Worm (Caenorhabditis elegans) whole organism, young adult: Measurements from ENCODE around the gene dhhc-8.

ENCODE experiments used
- B0035.1 ChIP-seq: sonication (generic microtip); optimal IDR thresholded peaks from 2 replicates; lab custom pipeline; 2016; ENCODE audit warnings: missing genetic modification characterization, mild to moderate bottlenecking, missing compliant biosample characterization, missing genotype, missing genetic modification reagents
- F33H1.4 ChIP-seq: fragments of 200-800 bp; sonication (Bioruptor generic); IDR thresholded peaks from 2 replicates; pipeline ENCODE4 v1.3.6; 2022; ENCODE audit warnings: missing genetic modification reagents, missing genetic modification characterization, missing compliant biosample characterization
- F55B11.4 ChIP-seq: sonication (generic microtip); optimal IDR thresholded peaks from 2 replicates; lab custom pipeline; 2016; ENCODE audit warnings: missing compliant biosample characterization, missing genetic modification characterization, borderline replicate concordance; ENCODE audit not compliant: insufficient read depth
- F57C9.4 ChIP-seq: sonication (generic microtip); optimal IDR thresholded peaks from 2 replicates; lab custom pipeline; 2017; ENCODE audit warnings: mild to moderate bottlenecking, missing genetic modification characterization, missing compliant biosample characterization
- K12H6.12 ChIP-seq: fragments of 200-800 bp; sonication (Bioruptor generic); optimal IDR thresholded peaks from 2 replicates; lab custom pipeline; 2018; ENCODE audit warnings: mild to moderate bottlenecking, missing genetic modification characterization, missing compliant biosample characterization
- Y53F4B.3 ChIP-seq: fragments of 200-800 bp; sonication (Bioruptor generic); IDR thresholded peaks from 2 replicates; pipeline ENCODE4 v1.3.6; 2022; ENCODE audit warnings: missing genetic modification reagents, missing genetic modification characterization, missing compliant biosample characterization
- Y79H2A.3 ChIP-seq: fragments of 200-800 bp; sonication (Bioruptor generic); conservative IDR thresholded peaks from 2 replicates; pipeline ENCODE4 v1.3.6; 2022; ENCODE audit warnings: missing genetic modification reagents, missing genetic modification characterization, missing compliant biosample characterization
- akir-1 ChIP-seq: fragments of 200-800 bp; sonication (Bioruptor generic); optimal IDR thresholded peaks from 2 replicates; lab custom pipeline; 2018; ENCODE audit warnings: mild to moderate bottlenecking, missing genetic modification characterization, moderate library complexity, missing compliant biosample characterization
- ama-1 ChIP-seq, 3 experiments: fragments of 150-350 bp in 1 of 3; sonication (generic microtip) in 2 of 3; optimal IDR thresholded peaks; 2 replicates each; lab custom pipeline; 2014 to 2018; ENCODE audit warnings: missing biosample characterization in 2 of 3, missing genetic modification characterization in 2 of 3, missing genetic modification reagents in 2 of 3
- aptf-3 ChIP-seq: fragments of 200-800 bp; sonication (Bioruptor generic); IDR thresholded peaks from 2 replicates; pipeline ENCODE4 v1.3.6; 2022; ENCODE audit warnings: missing genetic modification characterization, missing compliant biosample characterization
- attf-5 ChIP-seq: fragments of 200-800 bp; sonication (Bioruptor generic); optimal IDR thresholded peaks from 2 replicates; lab custom pipeline; 2018; ENCODE audit warnings: mild to moderate bottlenecking, missing genetic modification characterization, missing compliant biosample characterization
- attf-6 ChIP-seq: fragments of 200-800 bp; sonication (Bioruptor generic); IDR thresholded peaks from 2 replicates; pipeline ENCODE4 v1.3.6; 2022; ENCODE audit warnings: missing genetic modification reagents, missing genetic modification characterization, missing compliant biosample characterization
- bed-1 ChIP-seq: fragments of 200-800 bp; sonication (Bioruptor generic); IDR thresholded peaks from 2 replicates; pipeline ENCODE4 v1.3.6; 2022; ENCODE audit warnings: missing genetic modification reagents, missing genetic modification characterization, missing compliant biosample characterization
- bed-2 ChIP-seq: fragments of 200-800 bp; sonication (Bioruptor generic); IDR thresholded peaks from 2 replicates; pipeline ENCODE4 v1.3.6; 2022; ENCODE audit warnings: missing genetic modification reagents, missing genetic modification characterization, missing compliant biosample characterization
- cebp-1 ChIP-seq, 2 experiments: fragments of 200-800 bp in 1 of 2; sonication (Bioruptor generic) in 1 of 2; sonication (generic microtip) in 1 of 2; IDR thresholded peaks in 1 of 2; optimal IDR thresholded peaks in 1 of 2; 2 replicates each; pipeline versions ENCODE4 v1.3.6 to Lab custom; 2017 to 2022; ENCODE audit warnings: missing compliant biosample characterization in 2 of 2, missing genetic modification characterization in 2 of 2, mild to moderate bottlenecking in 1 of 2, missing genetic modification reagents in 1 of 2, moderate library complexity in 1 of 2
- ceh-100 ChIP-seq: fragments of 200-800 bp; sonication (Bioruptor generic); IDR thresholded peaks from 2 replicates; pipeline ENCODE4 v1.3.6; 2022; ENCODE audit warnings: missing genetic modification reagents, missing genetic modification characterization, missing compliant biosample characterization
- ceh-27 ChIP-seq: fragments of 200-800 bp; sonication (Bioruptor generic); optimal IDR thresholded peaks from 2 replicates; lab custom pipeline; 2018; ENCODE audit warnings: mild to moderate bottlenecking, missing genetic modification characterization, moderate library complexity, missing compliant biosample characterization
- die-1 ChIP-seq: sonication (generic microtip); optimal IDR thresholded peaks from 2 replicates; lab custom pipeline; 2016; ENCODE audit warnings: missing genotype, mild to moderate bottlenecking, missing genetic modification characterization, missing compliant biosample characterization
- dox-1 ChIP-seq: fragments of 200-800 bp; sonication (Bioruptor generic); IDR thresholded peaks from 2 replicates; pipeline ENCODE4 v1.3.6; 2022; ENCODE audit warnings: missing genetic modification reagents, missing genetic modification characterization, missing compliant biosample characterization
- dpl-1 ChIP-seq: fragments of 150-350 bp; optimal IDR thresholded peaks from 2 replicates; lab custom pipeline; 2014; ENCODE audit warnings: missing biosample characterization, missing genetic modification reagents, missing genetic modification characterization
- egl-18 ChIP-seq: fragments of 200-800 bp; sonication (Bioruptor generic); IDR thresholded peaks from 2 replicates; pipeline ENCODE4 v1.3.6; 2022; ENCODE audit warnings: missing genetic modification reagents, missing genetic modification characterization, missing compliant biosample characterization
- fkh-3 ChIP-seq: sonication (generic microtip); optimal IDR thresholded peaks from 2 replicates; lab custom pipeline; 2016; ENCODE audit warnings: mild to moderate bottlenecking, missing genetic modification characterization, missing compliant biosample characterization
- hlh-26 ChIP-seq: fragments of 200-800 bp; sonication (Bioruptor generic); conservative IDR thresholded peaks from 2 replicates; pipeline ENCODE4 v1.3.6; 2022; ENCODE audit warnings: missing genetic modification reagents, missing genetic modification characterization, missing compliant biosample characterization
- hmg-20 ChIP-seq: fragments of 200-800 bp; sonication (Bioruptor generic); IDR thresholded peaks from 2 replicates; pipeline ENCODE4 v1.3.6; 2022; ENCODE audit warnings: missing genetic modification reagents, missing genetic modification characterization, missing compliant biosample characterization
- let-607 ChIP-seq, 2 experiments: fragments of 200-800 bp in 1 of 2; sonication (Bioruptor generic) in 1 of 2; sonication (generic microtip) in 1 of 2; optimal IDR thresholded peaks; 2 replicates each; lab custom pipeline; 2016 to 2018; ENCODE audit warnings: mild to moderate bottlenecking in 2 of 2, missing compliant biosample characterization in 2 of 2, missing genetic modification characterization in 2 of 2, moderate library complexity in 2 of 2, missing genotype in 1 of 2
- lin-26 ChIP-seq: fragments of 200-800 bp; sonication (Bioruptor generic); IDR thresholded peaks from 2 replicates; pipeline ENCODE4 v1.3.6; 2022; ENCODE audit warnings: missing genetic modification reagents, missing genetic modification characterization, missing compliant biosample characterization
- lin-54 ChIP-seq: fragments of 200-800 bp; sonication (Bioruptor generic); optimal IDR thresholded peaks from 2 replicates; lab custom pipeline; 2018; ENCODE audit warnings: mild to moderate bottlenecking, missing genetic modification characterization, missing compliant biosample characterization
- madf-10 ChIP-seq: sonication (generic microtip); optimal IDR thresholded peaks from 2 replicates; lab custom pipeline; 2016; ENCODE audit warnings: mild to moderate bottlenecking, missing genetic modification characterization, missing compliant biosample characterization
- mcd-1 ChIP-seq: fragments of 200-800 bp; sonication (Bioruptor generic); IDR thresholded peaks from 2 replicates; pipeline ENCODE4 v1.3.6; 2022; ENCODE audit warnings: missing genetic modification reagents, missing genetic modification characterization, missing compliant biosample characterization
- mel-28 ChIP-seq: sonication (generic microtip); optimal IDR thresholded peaks from 2 replicates; lab custom pipeline; 2016; ENCODE audit warnings: borderline replicate concordance, mild to moderate bottlenecking, missing genetic modification characterization, missing compliant biosample characterization
- nfyb-1 ChIP-seq: fragments of 200-800 bp; sonication (Bioruptor generic); IDR thresholded peaks from 2 replicates; pipeline ENCODE4 v1.3.6; 2022; ENCODE audit warnings: missing genetic modification reagents, missing genetic modification characterization, missing compliant biosample characterization
- nhr-27 ChIP-seq: fragments of 200-800 bp; sonication (Bioruptor generic); optimal IDR thresholded peaks from 2 replicates; lab custom pipeline; 2018; ENCODE audit warnings: mild to moderate bottlenecking, missing genetic modification characterization, moderate library complexity, missing compliant biosample characterization
- nhr-80 ChIP-seq: sonication (generic microtip); optimal IDR thresholded peaks from 2 replicates; lab custom pipeline; 2016; ENCODE audit warnings: missing genetic modification characterization, missing compliant biosample characterization
- nhr-90 ChIP-seq: sonication (generic microtip); optimal IDR thresholded peaks from 2 replicates; lab custom pipeline; 2016; ENCODE audit warnings: missing genotype, mild to moderate bottlenecking, missing genetic modification characterization, missing compliant biosample characterization
- pha-4 ChIP-seq: fragments of 150-350 bp; sonication (generic microtip); optimal IDR thresholded peaks from 2 replicates; lab custom pipeline; 2014; ENCODE audit warnings: missing biosample characterization, missing genetic modification reagents, missing genetic modification characterization
- rec-8 ChIP-seq, 2 experiments: sonication (generic microtip); optimal IDR thresholded peaks; 2 replicates each; lab custom pipeline; 2016; ENCODE audit warnings: mild to moderate bottlenecking in 2 of 2, missing genetic modification characterization in 2 of 2, missing genetic modification reagents in 2 of 2, missing genotype in 2 of 2, missing biosample characterization in 1 of 2, missing compliant biosample characterization in 1 of 2, moderate library complexity in 1 of 2
- repo-1 ChIP-seq: sonication (generic microtip); optimal IDR thresholded peaks from 2 replicates; lab custom pipeline; 2017; ENCODE audit warnings: mild to moderate bottlenecking, missing genetic modification characterization, missing compliant biosample characterization
- sea-2 ChIP-seq: fragments of 200-800 bp; sonication (Bioruptor generic); IDR thresholded peaks from 2 replicates; pipeline ENCODE4 v1.3.6; 2022; ENCODE audit warnings: missing genetic modification characterization, missing compliant biosample characterization
- snpc-1.1 ChIP-seq: sonication (generic microtip); optimal IDR thresholded peaks from 2 replicates; lab custom pipeline; 2017; ENCODE audit warnings: missing genetic modification characterization, mild to moderate bottlenecking, missing compliant biosample characterization, antibody characterized with exemption, moderate library complexity, missing genotype, missing genetic modification reagents; ENCODE audit not compliant: insufficient read depth
- sptf-2 ChIP-seq: fragments of 200-800 bp; sonication (Bioruptor generic); optimal IDR thresholded peaks from 2 replicates; lab custom pipeline; 2018; ENCODE audit warnings: mild to moderate bottlenecking, missing genetic modification characterization, missing compliant biosample characterization
- unc-130 ChIP-seq: sonication (generic microtip); optimal IDR thresholded peaks from 2 replicates; lab custom pipeline; 2016; ENCODE audit warnings: missing genetic modification reagents, missing genetic modification characterization, missing compliant biosample characterization
- xnd-1 ChIP-seq: sonication (generic microtip); optimal IDR thresholded peaks from 2 replicates; lab custom pipeline; 2016; ENCODE audit warnings: missing genotype, missing genetic modification reagents, missing genetic modification characterization, missing compliant biosample characterization
- zfh-2 ChIP-seq: fragments of 200-800 bp; sonication (Bioruptor generic); conservative IDR thresholded peaks from 2 replicates; pipeline ENCODE4 v1.3.6; 2022; ENCODE audit warnings: missing genetic modification reagents, missing genetic modification characterization, missing compliant biosample characterization
- ztf-18 ChIP-seq: sonication (generic microtip); optimal IDR thresholded peaks from 2 replicates; lab custom pipeline; 2016; ENCODE audit warnings: missing genotype, mild to moderate bottlenecking, missing genetic modification characterization, missing compliant biosample characterization
- ztf-22 ChIP-seq: fragments of 200-800 bp; sonication (Bioruptor generic); optimal IDR thresholded peaks from 2 replicates; lab custom pipeline; 2018; ENCODE audit warnings: mild to moderate bottlenecking, missing genetic modification characterization, moderate library complexity, missing compliant biosample characterization
- ztf-25 ChIP-seq: fragments of 200-800 bp; sonication (Bioruptor generic); IDR thresholded peaks from 2 replicates; pipeline ENCODE4 v1.3.6; 2022; ENCODE audit warnings: missing genetic modification reagents, missing genetic modification characterization, missing compliant biosample characterization
- ztf-28 ChIP-seq: fragments of 200-800 bp; sonication (Bioruptor generic); IDR thresholded peaks from 2 replicates; pipeline ENCODE4 v1.3.6; 2022; ENCODE audit warnings: missing genetic modification reagents, missing genetic modification characterization, missing compliant biosample characterization
- ztf-3 ChIP-seq: fragments of 200-800 bp; sonication (Bioruptor generic); optimal IDR thresholded peaks from 2 replicates; lab custom pipeline; 2018; ENCODE audit warnings: mild to moderate bottlenecking, missing genetic modification characterization, missing compliant biosample characterization

Gene dhhc-8

ce11 chrIII:13160636-13161035 is 53.2 kb downstream of the dhhc-8 start:
- TF ChIP-seq xnd-1 (tag; lab: Kevin White, UChicago) (peak; percentile 55), nhr-27 (no peak), ztf-22 (GFP tag; lab: Kevin White, UChicago) (no peak), unc-130 (GFP tag; lab: Kevin White, UChicago) (no peak), nhr-80 (tag; lab: Kevin White, UChicago) (no peak), cebp-1 (GFP tag; IDR thresholded peaks at IDR 0.05; lab: Robert Waterston, UW) (no peak), cebp-1 (tag; optimal IDR thresholded peaks at IDR 0.05; lab: Kevin White, UChicago) (no peak), pha-4 (tag; lab: Kevin White, UChicago) (no peak), Y79H2A.3 (GFP tag; lab: Robert Waterston, UW) (no peak), repo-1 (tag; lab: Kevin White, UChicago) (no peak), attf-5 (GFP tag; lab: Kevin White, UChicago) (peak; percentile 34), egl-18 (GFP tag; lab: Robert Waterston, UW) (0 out of 2 replicates have a peak, but pooled peaks have one; percentile 52), bed-1 (no peak), let-607 (tag; optimal IDR thresholded peaks at IDR 0.05; lab: Kevin White, UChicago) (no peak), mcd-1 (GFP tag; lab: Robert Waterston, UW) (peak; percentile 72), rec-8 (tag; optimal IDR thresholded peaks at IDR 0.05; lab: Kevin White, UChicago) (no peak), nhr-90 (no peak), zfh-2 (GFP tag; lab: Robert Waterston, UW) (no peak), aptf-3 (GFP tag; lab: Robert Waterston, UW) (no peak), F57C9.4 (tag; lab: Kevin White, UChicago) (no peak), ztf-25 (no peak), dpl-1 (no peak), hmg-20 (no peak), bed-2 (GFP tag; lab: Robert Waterston, UW) (no peak), sea-2 (GFP tag; lab: Robert Waterston, UW) (no peak), sptf-2 (GFP tag; lab: Kevin White, UChicago) (no peak), ceh-100 (GFP tag; lab: Robert Waterston, UW) (no peak), nfyb-1 (GFP tag; lab: Robert Waterston, UW) (no peak), ztf-28 (no peak), dox-1 (GFP tag; lab: Robert Waterston, UW) (no peak), fkh-3 (no peak), F55B11.4 (tag; lab: Kevin White, UChicago) (no peak), B0035.1 (tag; lab: Kevin White, UChicago) (no peak), ceh-27 (GFP tag; lab: Kevin White, UChicago) (no peak), ama-1 (optimal IDR thresholded peaks at IDR 0.05; lab: Kevin White, UChicago) (no peak), ama-1 (GFP tag; optimal IDR thresholded peaks at IDR 0.05; lab: Kevin White, UChicago) (no peak), ztf-3 (no peak), akir-1 (GFP tag; lab: Kevin White, UChicago) (no peak), die-1 (no peak), hlh-26 (GFP tag; lab: Robert Waterston, UW) (no peak), Y53F4B.3 (GFP tag; lab: Robert Waterston, UW) (no peak), ztf-18 (peak; percentile 91), snpc-1.1 (tag; lab: Kevin White, UChicago) (no peak), F33H1.4 (0 out of 2 replicates have a peak, but pooled peaks have one; percentile 23), mel-28 (no peak), madf-10 (tag; lab: Kevin White, UChicago) (no peak), lin-54 (GFP tag; lab: Kevin White, UChicago) (peak; percentile 62), lin-26 (GFP tag; lab: Robert Waterston, UW) (no peak), K12H6.12 (tag; lab: Kevin White, UChicago) (no peak), attf-6 (no peak)
